Worm (Caenorhabditis elegans) whole organism, mixed stage, embryonic: Measurements from ENCODE around the gene srh-28.

Experiments
- elt-1 ChIP-seq: sonication (generic microtip); optimal IDR thresholded peaks from 2 replicates; lab custom pipeline; 2017; ENCODE audit warnings: missing genetic modification characterization, mild to moderate bottlenecking, missing compliant biosample characterization, antibody characterized with exemption, moderate library complexity, borderline replicate concordance; ENCODE audit not compliant: insufficient read depth
- flh-1 ChIP-seq: fragments of 200-800 bp; sonication (Bioruptor generic); optimal IDR thresholded peaks from 2 replicates; lab custom pipeline; 2018; ENCODE audit warnings: mild to moderate bottlenecking, missing genetic modification characterization, moderate library complexity, missing compliant biosample characterization
- lin-13 ChIP-seq: fragments of 150-350 bp; optimal IDR thresholded peaks from 2 replicates; lab custom pipeline; 2014; ENCODE audit warnings: missing biosample characterization, missing genetic modification characterization
- nhr-2 ChIP-seq: fragments of 150-350 bp; optimal IDR thresholded peaks from 2 replicates; lab custom pipeline; 2014; ENCODE audit warnings: missing biosample characterization, missing genetic modification characterization
- nhr-28 ChIP-seq: fragments of 150-350 bp; optimal IDR thresholded peaks from 2 replicates; lab custom pipeline; 2014; ENCODE audit warnings: missing biosample characterization, missing genetic modification characterization
- nhr-76 ChIP-seq: sonication (generic microtip); optimal IDR thresholded peaks from 2 replicates; lab custom pipeline; 2017; ENCODE audit warnings: missing biosample characterization, missing genetic modification characterization
- snpc-4 ChIP-seq: fragments of 150-350 bp; optimal IDR thresholded peaks from 2 replicates; lab custom pipeline; 2014; ENCODE audit warnings: missing biosample characterization, missing genetic modification characterization
- zip-8 ChIP-seq: fragments of 150-350 bp; optimal IDR thresholded peaks from 2 replicates; lab custom pipeline; 2014; ENCODE audit warnings: missing biosample characterization, missing genetic modification characterization

DNA sequence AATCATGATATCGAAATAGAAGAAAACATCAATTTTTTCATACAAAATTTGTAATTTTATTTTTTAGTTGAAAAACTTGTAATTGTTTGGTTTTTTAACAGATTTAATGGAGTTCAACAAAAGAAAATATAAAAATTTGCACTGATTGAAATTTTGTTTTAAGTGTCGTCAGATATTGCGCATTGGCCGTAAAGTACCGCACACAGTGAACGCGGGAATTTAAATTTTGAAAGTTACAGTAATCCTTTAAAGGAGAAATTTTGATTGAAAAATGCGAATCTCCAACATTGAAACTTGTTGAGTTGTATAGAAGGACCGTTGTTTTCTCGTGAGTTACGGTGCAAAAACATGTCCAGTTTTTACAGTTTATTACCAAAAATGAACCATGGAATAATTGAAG lies 17.4 kb upstream of the srh-28 start:
- no peak for TF ChIP-seq snpc-4 (tag; lab: Kevin White, UChicago)
- no peak for TF ChIP-seq elt-1 (tag; lab: Kevin White, UChicago)
- TF ChIP-seq nhr-28 (tag; lab: Kevin White, UChicago) = no peak
- TF ChIP-seq flh-1 (GFP tag; lab: Kevin White, UChicago) = no peak
- no peak for TF ChIP-seq nhr-76
- no peak for TF ChIP-seq nhr-2 (tag; lab: Kevin White, UChicago)
- no peak for TF ChIP-seq zip-8 (tag; lab: Kevin White, UChicago)
- no peak for TF ChIP-seq lin-13 (tag; lab: Kevin White, UChicago)
